Worm (Caenorhabditis elegans) whole organism, L4 larva: Measurements from ENCODE around the gene nhr-90.

Source experiments
- D1046.2 ChIP-seq: fragments of 200-800 bp; sonication (Bioruptor generic); IDR thresholded peaks from 2 replicates; pipeline ENCODE4 v1.3.6; 2022; ENCODE audit warnings: missing genetic modification characterization, missing compliant biosample characterization
- F37D6.2 ChIP-seq: sonication (generic microtip); optimal IDR thresholded peaks from 2 replicates; lab custom pipeline; 2016; ENCODE audit warnings: mild to moderate bottlenecking, missing genetic modification characterization, missing compliant biosample characterization
- F44E2.7 ChIP-seq: fragments of 200-800 bp; sonication (Bioruptor generic); IDR thresholded peaks from 2 replicates; pipeline ENCODE4 v2.1.2; 2022; ENCODE audit warnings: missing genetic modification characterization, missing compliant biosample characterization
- F49E8.2 ChIP-seq: sonication (generic microtip); optimal IDR thresholded peaks from 2 replicates; lab custom pipeline; 2016; ENCODE audit warnings: missing compliant biosample characterization, mild to moderate bottlenecking, missing genetic modification characterization, borderline replicate concordance
- T26A8.4 ChIP-seq: fragments of 200-800 bp; sonication (Bioruptor generic); IDR thresholded peaks from 2 replicates; pipeline ENCODE4 v1.3.6; 2022; ENCODE audit warnings: missing genetic modification characterization, missing compliant biosample characterization
- ZK546.5 ChIP-seq, 2 experiments: sonication (generic microtip); optimal IDR thresholded peaks; 2 replicates each; lab custom pipeline; 2017; ENCODE audit warnings: missing biosample characterization in 2 of 2, missing genetic modification characterization in 2 of 2
- ceh-62 ChIP-seq: sonication (generic microtip); optimal IDR thresholded peaks from 2 replicates; lab custom pipeline; 2017; ENCODE audit warnings: missing biosample characterization, missing genetic modification characterization
- daf-16 ChIP-seq, 3 experiments: sonication (generic microtip); optimal IDR thresholded peaks; 2 replicates each; lab custom pipeline; 2016 to 2017; ENCODE audit warnings: missing genetic modification characterization in 3 of 3, missing genetic modification reagents in 3 of 3, mild to moderate bottlenecking in 2 of 3, missing compliant biosample characterization in 2 of 3, missing biosample characterization in 1 of 3, moderate library complexity in 1 of 3
- dmd-6 ChIP-seq: fragments of 200-800 bp; sonication (Bioruptor generic); IDR thresholded peaks from 2 replicates; pipeline ENCODE4 v1.3.6; 2022; ENCODE audit warnings: missing genetic modification reagents, missing genetic modification characterization, missing compliant biosample characterization
- dpl-1 ChIP-seq: fragments of 150-350 bp; optimal IDR thresholded peaks from 2 replicates; lab custom pipeline; 2014; ENCODE audit warnings: missing biosample characterization, missing genetic modification reagents, missing genetic modification characterization
- duxl-1 ChIP-seq: sonication (generic microtip); optimal IDR thresholded peaks from 2 replicates; lab custom pipeline; 2016; ENCODE audit warnings: mild to moderate bottlenecking, missing genetic modification characterization, moderate library complexity, missing compliant biosample characterization; ENCODE audit not compliant: poor library complexity
- dve-1 ChIP-seq: sonication (generic microtip); optimal IDR thresholded peaks from 2 replicates; lab custom pipeline; 2017; ENCODE audit warnings: antibody characterized with exemption, mild to moderate bottlenecking, missing genetic modification characterization, missing compliant biosample characterization; ENCODE audit not compliant: insufficient read depth
- egl-27 ChIP-seq: sonication (generic microtip); optimal IDR thresholded peaks from 3 replicates; lab custom pipeline; 2017; ENCODE audit warnings: missing biosample characterization, missing genetic modification reagents, missing genetic modification characterization
- fkh-10 ChIP-seq: fragments of 150-350 bp; optimal IDR thresholded peaks from 2 replicates; lab custom pipeline; 2014; ENCODE audit warnings: missing biosample characterization, missing genetic modification reagents, missing genetic modification characterization
- hif-1 ChIP-seq, 2 experiments: sonication (generic microtip); optimal IDR thresholded peaks; 2 replicates each; lab custom pipeline; 2016 to 2017; ENCODE audit warnings: missing compliant biosample characterization in 2 of 2, missing genetic modification characterization in 2 of 2, missing genetic modification reagents in 2 of 2, missing genotype in 2 of 2, mild to moderate bottlenecking in 1 of 2
- hlh-11 ChIP-seq: fragments of 200-800 bp; sonication (Bioruptor generic); optimal IDR thresholded peaks from 2 replicates; lab custom pipeline; 2018; ENCODE audit warnings: mild to moderate bottlenecking, missing genetic modification characterization, missing compliant biosample characterization
- hlh-30 ChIP-seq: sonication (generic microtip); optimal IDR thresholded peaks from 2 replicates; lab custom pipeline; 2017; ENCODE audit warnings: antibody characterized with exemption, mild to moderate bottlenecking, missing genetic modification characterization, missing compliant biosample characterization; ENCODE audit not compliant: insufficient read depth
- hmg-1.1 ChIP-seq: fragments of 200-800 bp; sonication (Bioruptor generic); IDR thresholded peaks from 2 replicates; pipeline ENCODE4 v1.3.6; 2022; ENCODE audit warnings: missing genetic modification reagents, missing genetic modification characterization, missing compliant biosample characterization
- lin-1 ChIP-seq: fragments of 200-800 bp; sonication (Bioruptor generic); IDR thresholded peaks from 2 replicates; pipeline ENCODE4 v1.3.6; 2022; ENCODE audit warnings: missing genetic modification reagents, missing genetic modification characterization, missing compliant biosample characterization
- lsy-2 ChIP-seq, 2 experiments: fragments of 150-350 bp in 1 of 2; sonication (generic microtip) in 1 of 2; optimal IDR thresholded peaks; 2 replicates each; lab custom pipeline; 2014 to 2017; ENCODE audit warnings: missing biosample characterization in 2 of 2, missing genetic modification characterization in 2 of 2
- mdl-1 ChIP-seq, 2 experiments: fragments of 150-350 bp in 1 of 2; sonication (generic microtip) in 1 of 2; optimal IDR thresholded peaks; 2 replicates each; lab custom pipeline; 2014 to 2017; ENCODE audit warnings: missing biosample characterization in 2 of 2, missing genetic modification characterization in 2 of 2
- mep-1 ChIP-seq: fragments of 150-350 bp; sonication (generic microtip); optimal IDR thresholded peaks from 3 replicates; lab custom pipeline; 2014; ENCODE audit warnings: missing biosample characterization, missing genetic modification characterization
- mes-2 ChIP-seq: sonication (generic microtip); optimal IDR thresholded peaks from 2 replicates; lab custom pipeline; 2016; ENCODE audit warnings: missing genotype, mild to moderate bottlenecking, missing genetic modification characterization, missing compliant biosample characterization; ENCODE audit not compliant: poor library complexity, severe bottlenecking
- mxl-2 ChIP-seq: fragments of 200-800 bp; sonication (Bioruptor generic); conservative IDR thresholded peaks from 2 replicates; pipeline ENCODE4 v1.3.6; 2022; ENCODE audit warnings: missing genetic modification reagents, missing genetic modification characterization, missing compliant biosample characterization
- nhr-11 ChIP-seq: fragments of 150-350 bp; optimal IDR thresholded peaks from 2 replicates; lab custom pipeline; 2014; ENCODE audit warnings: missing biosample characterization, missing genetic modification characterization
- nhr-28 ChIP-seq: fragments of 150-350 bp; optimal IDR thresholded peaks from 2 replicates; lab custom pipeline; 2014; ENCODE audit warnings: missing biosample characterization, missing genetic modification characterization
- nhr-48 ChIP-seq: sonication (generic microtip); optimal IDR thresholded peaks from 2 replicates; lab custom pipeline; 2016; ENCODE audit warnings: mild to moderate bottlenecking, missing genetic modification characterization, missing compliant biosample characterization
- nhr-6 ChIP-seq: fragments of 150-350 bp; optimal IDR thresholded peaks from 2 replicates; lab custom pipeline; 2014; ENCODE audit warnings: missing biosample characterization, missing genetic modification characterization
- nhr-77 ChIP-seq: fragments of 150-350 bp; optimal IDR thresholded peaks from 2 replicates; lab custom pipeline; 2014; ENCODE audit warnings: missing biosample characterization, missing genetic modification characterization
- pqm-1 ChIP-seq: sonication (generic microtip); optimal IDR thresholded peaks from 2 replicates; lab custom pipeline; 2017; ENCODE audit warnings: missing biosample characterization, missing genetic modification characterization
- rbr-2 ChIP-seq: sonication (generic microtip); optimal IDR thresholded peaks from 2 replicates; lab custom pipeline; 2016; ENCODE audit warnings: missing genotype, missing genetic modification characterization, missing compliant biosample characterization
- sdz-12 ChIP-seq: fragments of 200-800 bp; sonication (Bioruptor generic); optimal IDR thresholded peaks from 2 replicates; lab custom pipeline; 2018; ENCODE audit warnings: mild to moderate bottlenecking, missing genetic modification characterization, missing compliant biosample characterization
- spr-1 ChIP-seq: sonication (generic microtip); optimal IDR thresholded peaks from 2 replicates; lab custom pipeline; 2016; ENCODE audit warnings: mild to moderate bottlenecking, missing genetic modification characterization, missing compliant biosample characterization
- tag-97 ChIP-seq: fragments of 200-800 bp; sonication (Bioruptor generic); IDR thresholded peaks from 2 replicates; pipeline ENCODE4 v1.3.6; 2022; ENCODE audit warnings: missing genetic modification characterization, missing compliant biosample characterization
- tra-1 ChIP-seq: fragments of 200-800 bp; sonication (Bioruptor generic); IDR thresholded peaks from 2 replicates; pipeline ENCODE4 v1.3.6; 2022; ENCODE audit warnings: missing genetic modification reagents, missing genetic modification characterization, missing compliant biosample characterization
- unc-130 ChIP-seq: sonication (generic microtip); optimal IDR thresholded peaks from 2 replicates; lab custom pipeline; 2016; ENCODE audit warnings: missing genetic modification reagents, missing genetic modification characterization, missing compliant biosample characterization
- unc-62 ChIP-seq, 3 experiments: fragments of 150-350 bp in 1 of 3; sonication (generic microtip); optimal IDR thresholded peaks in 2 of 3; peaks in 1 of 3; 1 replicate in 1 of 3; 2 replicates in 2 of 3; lab custom pipeline; 2014 to 2017; ENCODE audit warnings: missing biosample characterization in 3 of 3, missing genetic modification characterization in 3 of 3, missing genetic modification reagents in 3 of 3, missing genotype in 1 of 3
- vab-7 ChIP-seq: fragments of 200-800 bp; sonication (Bioruptor generic); IDR thresholded peaks from 2 replicates; pipeline ENCODE4 v1.3.6; 2022; ENCODE audit warnings: missing genetic modification reagents, missing genetic modification characterization, missing compliant biosample characterization
- zag-1 ChIP-seq: fragments of 150-350 bp; optimal IDR thresholded peaks from 2 replicates; lab custom pipeline; 2014; ENCODE audit warnings: missing biosample characterization, missing genetic modification characterization
- zfp-2 ChIP-seq: sonication (generic microtip); optimal IDR thresholded peaks from 2 replicates; lab custom pipeline; 2016; ENCODE audit warnings: mild to moderate bottlenecking, missing genetic modification characterization, missing compliant biosample characterization
- zfp-3 ChIP-seq: fragments of 200-800 bp; sonication (Bioruptor generic); conservative IDR thresholded peaks from 2 replicates; pipeline ENCODE4 v1.3.6; 2022; ENCODE audit warnings: missing genetic modification reagents, missing genetic modification characterization, missing compliant biosample characterization
- ztf-11 ChIP-seq: fragments of 150-350 bp; optimal IDR thresholded peaks from 2 replicates; lab custom pipeline; 2014; ENCODE audit warnings: missing biosample characterization, missing genetic modification characterization
- ztf-7 ChIP-seq: fragments of 150-350 bp; optimal IDR thresholded peaks from 2 replicates; lab custom pipeline; 2014; ENCODE audit warnings: missing biosample characterization, missing genetic modification characterization

The nhr-90 gene

ce11 chrV:609671-610070 is 641 bp upstream of the nhr-90 start, which contains the start of gene srlf-36:
Gene srlf-36 (minus strand): TSS chrV:609771.
- no peak for TF ChIP-seq mxl-2
- no peak for TF ChIP-seq zfp-3 (GFP tag; lab: Robert Waterston, UW)
- TF ChIP-seq zag-1 (tag; lab: Kevin White, UChicago) = no peak
- TF ChIP-seq F44E2.7 (GFP tag; lab: Robert Waterston, UW) = no peak
- TF ChIP-seq D1046.2 (GFP tag; lab: Robert Waterston, UW) = no peak
- no peak for TF ChIP-seq ceh-62 (tag; lab: Kevin White, UChicago)
- no peak for TF ChIP-seq ZK546.5 (tag; optimal IDR thresholded peaks at IDR 0.05; lab: Kevin White, UChicago)
- no peak for TF ChIP-seq lin-1 (GFP tag; lab: Robert Waterston, UW)
- TF ChIP-seq pqm-1 (tag; lab: Kevin White, UChicago) = no peak
- TF ChIP-seq unc-130 (GFP tag; lab: Kevin White, UChicago) = no peak
- no peak for TF ChIP-seq nhr-28 (tag; lab: Kevin White, UChicago)
- no peak for TF ChIP-seq egl-27
- TF ChIP-seq dpl-1 (GFP tag; lab: Kevin White, UChicago) = no peak
- TF ChIP-seq F49E8.2 = no peak

- TF ChIP-seq daf-16 (GFP tag; optimal IDR thresholded peaks at IDR 0.05; lab: Kevin White, UChicago) = no peak
- peak; percentile 55 for TF ChIP-seq daf-16 (tag; optimal IDR thresholded peaks at IDR 0.05; lab: Kevin White, UChicago)
- no peak for TF ChIP-seq unc-62 (GFP tag; optimal IDR thresholded peaks at IDR 0.05 in 1 of 2; lab: Kevin White, UChicago)
- no peak for TF ChIP-seq unc-62 (tag; optimal IDR thresholded peaks at IDR 0.05; lab: Kevin White, UChicago)
- TF ChIP-seq, all 104 proteins: peak for 1
Observed at ce11 chrV:615275-615674, 5.0 kb downstream of the nhr-90 start, which contains the start of gene F48G7.13. Gene F48G7.13 (plus strand): TSS chrV:615575.

- peak; percentile 12 for TF ChIP-seq nhr-11
- no peak for TF ChIP-seq vab-7 (GFP tag; lab: Robert Waterston, UW)
Observed at ce11 chrV:617917-618316, 7.6 kb downstream of the nhr-90 start.

ce11 chrV:619054-619453 is 8.7 kb downstream of the nhr-90 start, which contains the start of gene F48G7.4:
Gene F48G7.4 (plus strand): TSS chrV:619453.
- TF ChIP-seq nhr-28 (tag; lab: Kevin White, UChicago) = peak; percentile 74
- TF ChIP-seq duxl-1 (tag; lab: Kevin White, UChicago) = peak; percentile 50
- peak in 1 of 2 experiments; percentile 26 for TF ChIP-seq hif-1 (tag; optimal IDR thresholded peaks at IDR 0.05; lab: Kevin White, UChicago)
- no peak for TF ChIP-seq zfp-2 (tag; lab: Kevin White, UChicago)
- peak; percentile 56 for TF ChIP-seq mes-2 (tag; lab: Kevin White, UChicago)
- peak; percentile 73 for TF ChIP-seq mep-1 (tag; lab: Kevin White, UChicago)
- peak; percentile 30 for TF ChIP-seq nhr-6
- TF ChIP-seq ztf-7 (tag; lab: Kevin White, UChicago) = no peak
- TF ChIP-seq hmg-1.1 (GFP tag; lab: Robert Waterston, UW) = peak; percentile 56; the same call in 1 of the 2 replicates
- peak; percentile 75 for TF ChIP-seq dmd-6 (GFP tag; lab: Robert Waterston, UW)
- peak; percentile 65 for TF ChIP-seq fkh-10 (GFP tag; lab: Kevin White, UChicago)
- TF ChIP-seq tag-97 (GFP tag; lab: Robert Waterston, UW) = 0 out of 2 replicates have a peak, but pooled peaks have one; percentile 33
- TF ChIP-seq daf-16 (GFP tag; optimal IDR thresholded peaks at IDR 0.05; lab: Kevin White, UChicago) = no peak
- no peak for TF ChIP-seq daf-16 (tag; optimal IDR thresholded peaks at IDR 0.05; lab: Kevin White, UChicago)
- TF ChIP-seq tra-1 (GFP tag; lab: Robert Waterston, UW) = peak; percentile 77
- TF ChIP-seq F37D6.2 (tag; lab: Kevin White, UChicago) = peak; percentile 15
- TF ChIP-seq lsy-2 (tag; optimal IDR thresholded peaks at IDR 0.05; lab: Kevin White, UChicago) = peak; percentile 40 to 76
- TF ChIP-seq unc-62 (GFP tag; optimal IDR thresholded peaks at IDR 0.05 in 1 of 2; lab: Kevin White, UChicago) = peak in 1 of 2 experiments; percentile 99
- no peak for TF ChIP-seq unc-62 (tag; optimal IDR thresholded peaks at IDR 0.05; lab: Kevin White, UChicago)
- peak; percentile 84 for TF ChIP-seq rbr-2 (tag; lab: Kevin White, UChicago)
- TF ChIP-seq hlh-11 (tag; lab: Kevin White, UChicago) = peak; percentile 71
- no peak for TF ChIP-seq pqm-1 (tag; lab: Kevin White, UChicago)
- TF ChIP-seq nhr-48 (tag; lab: Kevin White, UChicago) = peak; percentile 24
- TF ChIP-seq hlh-30 (tag; lab: Kevin White, UChicago) = peak; percentile 79
- no peak for TF ChIP-seq sdz-12 (GFP tag; lab: Kevin White, UChicago)
- TF ChIP-seq ztf-11 (tag; lab: Kevin White, UChicago) = no peak
- TF ChIP-seq dpl-1 (GFP tag; lab: Kevin White, UChicago) = peak; percentile 10
- no peak for TF ChIP-seq spr-1
- peak in 1 of 2 experiments; percentile 60 for TF ChIP-seq mdl-1 (tag; optimal IDR thresholded peaks at IDR 0.05; lab: Kevin White, UChicago)
- peak; percentile 18 for TF ChIP-seq nhr-11
- TF ChIP-seq nhr-77 (tag; lab: Kevin White, UChicago) = no peak
- peak; percentile 47 for TF ChIP-seq dve-1 (tag; lab: Kevin White, UChicago)
- TF ChIP-seq T26A8.4 (GFP tag; lab: Robert Waterston, UW) = no peak
